Fruit fly (Drosophila melanogaster) whole organism, embryonic: ENCODE results near the gene CG33796.

ENCODE experiments used
- C15 ChIP-seq: fragments of 200-800 bp; sonication (Bioruptor generic); IDR thresholded peaks from 3 replicates; pipeline ENCODE4 v1.3.6; 2022; ENCODE audit warnings: missing biosample characterization, missing genetic modification characterization
- CG12744 ChIP-seq: fragments of 200-800 bp; sonication (Bioruptor generic); optimal IDR thresholded peaks from 2 replicates; lab custom pipeline; 2016; ENCODE audit warnings: missing biosample characterization, missing genetic modification characterization
- CG13424 ChIP-seq: fragments of 200-800 bp; sonication (Bioruptor generic); optimal IDR thresholded peaks from 2 replicates; lab custom pipeline; 2019; ENCODE audit warnings: missing biosample characterization, mild to moderate bottlenecking, missing genetic modification characterization, moderate library complexity
- CG15514 ChIP-seq: fragments of 200-800 bp; sonication (Bioruptor generic); optimal IDR thresholded peaks from 3 replicates; lab custom pipeline; 2017; ENCODE audit warnings: missing biosample characterization, missing genetic modification characterization, mild to moderate bottlenecking, moderate library complexity, missing genetic modification reagents
- CG17186 ChIP-seq: fragments of 200-800 bp; sonication (Bioruptor generic); optimal IDR thresholded peaks from 3 replicates; lab custom pipeline; 2017; ENCODE audit warnings: missing biosample characterization, missing genetic modification reagents, missing genetic modification characterization
- CG17328 ChIP-seq: fragments of 200-800 bp; sonication (Bioruptor generic); IDR thresholded peaks from 2 replicates; pipeline ENCODE4 v1.3.6; 2022; ENCODE audit warnings: missing biosample characterization, missing genetic modification characterization
- CG17612 ChIP-seq: fragments of 200-800 bp; sonication (Bioruptor generic); IDR thresholded peaks from 2 replicates; pipeline ENCODE4 v1.3.6; 2022; ENCODE audit warnings: missing biosample characterization, missing genetic modification characterization
- CG2678 ChIP-seq: fragments of 200-800 bp; sonication (Bioruptor generic); optimal IDR thresholded peaks from 3 replicates; lab custom pipeline; 2019; ENCODE audit warnings: missing biosample characterization, mild to moderate bottlenecking, missing genetic modification characterization, moderate library complexity
- CG2889 ChIP-seq: fragments of 200-800 bp; sonication (Bioruptor generic); IDR thresholded peaks from 3 replicates; pipeline ENCODE4 v1.3.6; 2022; ENCODE audit warnings: missing biosample characterization, missing genetic modification characterization
- CG31365 ChIP-seq: fragments of 200-800 bp; sonication (Bioruptor generic); optimal IDR thresholded peaks from 2 replicates; lab custom pipeline; 2018; ENCODE audit warnings: missing biosample characterization, mild to moderate bottlenecking, missing genetic modification characterization
- CG31388 ChIP-seq: fragments of 200-800 bp; sonication (Bioruptor generic); optimal IDR thresholded peaks from 2 replicates; lab custom pipeline; 2016; ENCODE audit warnings: missing biosample characterization, missing genetic modification characterization
- CG33557 ChIP-seq: fragments of 200-800 bp; sonication (Bioruptor generic); optimal IDR thresholded peaks from 2 replicates; lab custom pipeline; 2019; ENCODE audit warnings: missing biosample characterization, mild to moderate bottlenecking, missing genetic modification characterization, moderate library complexity
- CG34376 ChIP-seq: fragments of 200-800 bp; sonication (Bioruptor generic); optimal IDR thresholded peaks from 2 replicates; lab custom pipeline; 2018; ENCODE audit warnings: missing biosample characterization, mild to moderate bottlenecking, missing genetic modification characterization
- CG3995 ChIP-seq: fragments of 200-800 bp; sonication (Bioruptor generic); optimal IDR thresholded peaks from 3 replicates; lab custom pipeline; 2016; ENCODE audit warnings: missing biosample characterization, missing genetic modification characterization
- CG4617 ChIP-seq: fragments of 200-800 bp; sonication (Bioruptor generic); optimal IDR thresholded peaks from 3 replicates; lab custom pipeline; 2016; ENCODE audit warnings: missing biosample characterization, missing genetic modification characterization, borderline replicate concordance
- CG5245 ChIP-seq: fragments of 200-800 bp; sonication (Bioruptor generic); optimal IDR thresholded peaks from 3 replicates; lab custom pipeline; 2016; ENCODE audit warnings: missing biosample characterization, missing genetic modification characterization
- CG6854 ChIP-seq: fragments of 200-800 bp; sonication (Bioruptor generic); optimal IDR thresholded peaks from 3 replicates; lab custom pipeline; 2017; ENCODE audit warnings: missing biosample characterization, mild to moderate bottlenecking, missing genetic modification characterization
- CG7372 ChIP-seq: fragments of 200-800 bp; sonication (Bioruptor generic); IDR thresholded peaks from 2 replicates; pipeline ENCODE4 v1.3.6; 2022; ENCODE audit warnings: missing biosample characterization, missing genetic modification characterization
- CG7928 ChIP-seq: fragments of 200-800 bp; sonication (Bioruptor generic); optimal IDR thresholded peaks from 2 replicates; lab custom pipeline; 2017; ENCODE audit warnings: missing biosample characterization, mild to moderate bottlenecking, missing genetic modification characterization
- CG8281 ChIP-seq: fragments of 200-800 bp; sonication (Bioruptor generic); optimal IDR thresholded peaks from 2 replicates; lab custom pipeline; 2018; ENCODE audit warnings: missing biosample characterization, mild to moderate bottlenecking, missing genetic modification characterization, moderate library complexity
- CG8478 ChIP-seq: fragments of >200 bp; optimal IDR thresholded peaks from 2 replicates; lab custom pipeline; 2018
- E2f1 ChIP-seq: fragments of 200-800 bp; sonication (Bioruptor generic); IDR thresholded peaks from 2 replicates; pipeline ENCODE4 v1.3.6; 2022; ENCODE audit warnings: missing biosample characterization, missing genetic modification characterization
- Elba2 ChIP-seq: fragments of 200-800 bp; sonication (Bioruptor generic); optimal IDR thresholded peaks from 3 replicates; lab custom pipeline; 2016; ENCODE audit warnings: missing biosample characterization, missing genetic modification characterization
- Fer3 ChIP-seq: fragments of 200-800 bp; sonication (Bioruptor generic); optimal IDR thresholded peaks from 2 replicates; lab custom pipeline; 2018; ENCODE audit warnings: missing biosample characterization, mild to moderate bottlenecking, missing genetic modification characterization, moderate library complexity
- HLH3B ChIP-seq: fragments of 200-800 bp; sonication (Bioruptor generic); IDR thresholded peaks from 2 replicates; pipeline ENCODE4 v1.3.6; 2022; ENCODE audit warnings: missing biosample characterization, missing genetic modification characterization
- Hmr ChIP-seq: fragments of 200-800 bp; sonication (Bioruptor generic); optimal IDR thresholded peaks from 3 replicates; lab custom pipeline; 2017; ENCODE audit warnings: mild to moderate bottlenecking, missing biosample characterization, missing genetic modification reagents, missing genetic modification characterization
- NK7.1 ChIP-seq: fragments of 200-800 bp; sonication (Bioruptor generic); optimal IDR thresholded peaks from 3 replicates; lab custom pipeline; 2016; ENCODE audit warnings: missing biosample characterization, missing genetic modification characterization
- PHDP ChIP-seq: fragments of 200-800 bp; sonication (Bioruptor generic); optimal IDR thresholded peaks from 3 replicates; lab custom pipeline; 2018; ENCODE audit warnings: missing biosample characterization, mild to moderate bottlenecking, missing genetic modification characterization, moderate library complexity
- Sry-β ChIP-seq: fragments of 200-800 bp; sonication (Bioruptor generic); optimal IDR thresholded peaks from 2 replicates; lab custom pipeline; 2018; ENCODE audit warnings: missing biosample characterization, mild to moderate bottlenecking, missing genetic modification characterization, moderate library complexity
- Usf ChIP-seq: fragments of 200-800 bp; sonication (Bioruptor generic); optimal IDR thresholded peaks from 2 replicates; lab custom pipeline; 2017; ENCODE audit warnings: missing genotype, missing biosample characterization, missing genetic modification characterization
- bowl ChIP-seq: fragments of 200-800 bp; sonication (Bioruptor generic); IDR thresholded peaks from 2 replicates; pipeline ENCODE4 v1.3.6; 2022; ENCODE audit warnings: missing biosample characterization, missing genetic modification characterization
- br ChIP-seq: fragments of >200 bp; optimal IDR thresholded peaks from 2 replicates; lab custom pipeline; 2017
- cg ChIP-seq: fragments of 200-800 bp; sonication (Bioruptor generic); optimal IDR thresholded peaks from 3 replicates; lab custom pipeline; 2019; ENCODE audit warnings: missing biosample characterization, mild to moderate bottlenecking, missing genetic modification characterization, moderate library complexity
- ci ChIP-seq: fragments of 200-800 bp; sonication (Bioruptor generic); IDR thresholded peaks from 3 replicates; pipeline ENCODE4 v1.3.6; 2022; ENCODE audit warnings: missing biosample characterization, missing genetic modification characterization
- fd102C ChIP-seq: fragments of 200-800 bp; sonication (Bioruptor generic); optimal IDR thresholded peaks from 2 replicates; lab custom pipeline; 2018; ENCODE audit warnings: missing biosample characterization, mild to moderate bottlenecking, missing genetic modification characterization, moderate library complexity
- fd3F ChIP-seq: fragments of 200-800 bp; sonication (Bioruptor generic); optimal IDR thresholded peaks from 2 replicates; lab custom pipeline; 2018; ENCODE audit warnings: missing biosample characterization, mild to moderate bottlenecking, missing genetic modification characterization, moderate library complexity
- fu2 ChIP-seq: fragments of 200-800 bp; sonication (Bioruptor generic); optimal IDR thresholded peaks from 2 replicates; lab custom pipeline; 2016; ENCODE audit warnings: missing biosample characterization, missing genetic modification characterization
- h ChIP-seq: fragments of >200 bp; optimal IDR thresholded peaks from 2 replicates; lab custom pipeline; 2017
- lov ChIP-seq, 2 experiments: fragments of 200-800 bp in 1 of 2; fragments of >200 bp in 1 of 2; sonication (Bioruptor generic) in 1 of 2; IDR thresholded peaks in 1 of 2; optimal IDR thresholded peaks in 1 of 2; 2 replicates in 1 of 2; 3 replicates in 1 of 2; pipeline versions ENCODE4 v1.3.6 to Lab custom; 2017 to 2022; ENCODE audit warnings: missing biosample characterization in 1 of 2, missing genetic modification characterization in 1 of 2
- luna ChIP-seq: fragments of 200-800 bp; sonication (Bioruptor generic); optimal IDR thresholded peaks from 2 replicates; lab custom pipeline; 2016; ENCODE audit warnings: missing biosample characterization, missing genetic modification characterization
- onecut ChIP-seq: fragments of 200-800 bp; sonication (Bioruptor generic); IDR thresholded peaks from 2 replicates; pipeline ENCODE4 v1.3.6; 2022; ENCODE audit warnings: missing biosample characterization, missing genetic modification characterization
- pb ChIP-seq: fragments of 200-800 bp; sonication (Bioruptor generic); optimal IDR thresholded peaks from 3 replicates; lab custom pipeline; 2016; ENCODE audit warnings: missing biosample characterization, missing genetic modification characterization
- pfk ChIP-seq: fragments of 200-800 bp; sonication (Bioruptor generic); optimal IDR thresholded peaks from 2 replicates; lab custom pipeline; 2018; ENCODE audit warnings: missing biosample characterization, mild to moderate bottlenecking, missing genetic modification characterization, moderate library complexity
- pzg ChIP-seq: fragments of 200-800 bp; sonication (Bioruptor generic); optimal IDR thresholded peaks from 3 replicates; lab custom pipeline; 2018; ENCODE audit warnings: missing biosample characterization, mild to moderate bottlenecking, missing genetic modification characterization, moderate library complexity
- sc ChIP-seq, 3 experiments: fragments of >200 bp in 2 of 3; fragments of 200-800 bp in 1 of 3; sonication (Bioruptor generic) in 1 of 3; optimal IDR thresholded peaks; 2 replicates in 2 of 3; 3 replicates in 1 of 3; lab custom pipeline; 2017; ENCODE audit warnings: mild to moderate bottlenecking in 1 of 3, missing biosample characterization in 1 of 3, missing genetic modification characterization in 1 of 3, missing genetic modification reagents in 1 of 3
- sisA ChIP-seq: fragments of 200-800 bp; sonication (Bioruptor generic); IDR thresholded peaks from 2 replicates; pipeline ENCODE4 v1.3.6; 2022; ENCODE audit warnings: missing biosample characterization, missing genetic modification characterization
- slbo ChIP-seq: fragments of 200-800 bp; sonication (Bioruptor generic); IDR thresholded peaks from 2 replicates; pipeline ENCODE4 v1.3.6; 2022; ENCODE audit warnings: missing biosample characterization, missing genetic modification characterization
- slou ChIP-seq: fragments of 200-800 bp; sonication (Bioruptor generic); optimal IDR thresholded peaks from 3 replicates; lab custom pipeline; 2016; ENCODE audit warnings: missing biosample characterization, missing genetic modification characterization
- tup ChIP-seq: fragments of 200-800 bp; sonication (Bioruptor generic); optimal IDR thresholded peaks from 2 replicates; lab custom pipeline; 2016; ENCODE audit warnings: missing biosample characterization, mild to moderate bottlenecking, missing genetic modification characterization, moderate library complexity
- wek ChIP-seq: fragments of 200-800 bp; sonication (Bioruptor generic); optimal IDR thresholded peaks from 3 replicates; lab custom pipeline; 2018; ENCODE audit warnings: missing biosample characterization, mild to moderate bottlenecking, missing genetic modification characterization, moderate library complexity

Gene CG33796

DNA sequence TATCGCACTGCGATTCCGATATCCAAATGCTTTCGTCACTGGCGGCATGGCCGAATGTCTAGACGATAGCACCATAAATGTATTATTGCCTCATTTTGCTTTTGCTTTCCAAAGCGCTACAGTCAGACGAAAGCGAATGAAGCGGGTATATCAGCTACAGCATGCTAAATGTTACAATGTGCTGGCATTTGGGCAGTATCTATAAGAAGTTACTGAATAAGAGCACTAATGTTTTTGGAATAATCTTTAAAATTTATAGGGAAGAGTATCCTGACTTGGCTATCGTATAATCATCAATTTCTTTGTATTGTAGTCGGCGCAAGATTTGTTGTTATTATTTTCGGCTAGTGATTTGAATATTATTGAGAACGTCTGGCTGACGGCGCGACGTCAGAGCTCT is 33.3 kb upstream of the CG33796 start (continued):
- TF ChIP-seq Usf (GFP tag; lab: Kevin White, UChicago), result peak; percentile 26
- TF ChIP-seq CG7372 (GFP tag; lab: Robert Waterston, UW), result peak; percentile 82
- TF ChIP-seq CG17612, result 0 out of 2 replicates have a peak, but pooled peaks have one; percentile 34
- peak; percentile 30 for TF ChIP-seq slou (GFP tag; lab: Kevin White, UChicago)
- peak; percentile 44; the same call in 1 of the 2 replicates for TF ChIP-seq bowl (GFP tag; lab: Robert Waterston, UW)
- TF ChIP-seq HLH3B (GFP tag; lab: Robert Waterston, UW), result peak; percentile 80
- peak; percentile 91 for TF ChIP-seq Fer3 (tag; lab: Kevin White, UChicago)
- TF ChIP-seq fd3F, result peak; percentile 82
- TF ChIP-seq PHDP (tag; lab: Kevin White, UChicago), result peak; percentile 80
- TF ChIP-seq pzg, result peak; percentile 4
- no peak for TF ChIP-seq CG8478 (lab: Kevin White, UChicago)
- TF ChIP-seq CG4617 (GFP tag; lab: Kevin White, UChicago), result no peak
- peak; percentile 46 for TF ChIP-seq CG5245 (GFP tag; lab: Kevin White, UChicago)
- peak; percentile 59 for TF ChIP-seq CG8281
- peak; percentile 40 for TF ChIP-seq luna
- peak; percentile 47 for TF ChIP-seq CG6854 (GFP tag; lab: Kevin White, UChicago)
- TF ChIP-seq lov (optimal IDR thresholded peaks at IDR 0.05; lab: Kevin White, UChicago), result no peak
- TF ChIP-seq lov (GFP tag; IDR thresholded peaks at IDR 0.05; lab: Robert Waterston, UW), result no peak; the same call in 2 of the 3 replicates
- peak; percentile 81 for TF ChIP-seq CG13424
- peak; percentile 32 for TF ChIP-seq tup (GFP tag; lab: Kevin White, UChicago)
- peak; percentile 27 for TF ChIP-seq CG31388 (GFP tag; lab: Kevin White, UChicago)
- TF ChIP-seq CG7928 (GFP tag; lab: Kevin White, UChicago), result peak; percentile 50
- TF ChIP-seq sisA, result no peak
- TF ChIP-seq CG31365 (tag; lab: Kevin White, UChicago), result peak; percentile 45
- TF ChIP-seq CG15514 (GFP tag; lab: Kevin White, UChicago), result peak; percentile 76
- no peak for TF ChIP-seq wek (GFP tag; lab: Kevin White, UChicago)
- peak; percentile 58 for TF ChIP-seq onecut (GFP tag; lab: Robert Waterston, UW)
- peak; percentile 5 for TF ChIP-seq CG34376 (GFP tag; lab: Kevin White, UChicago)
- peak; percentile 27 for TF ChIP-seq NK7.1 (GFP tag; lab: Kevin White, UChicago)
- peak; percentile 45; the same call in 1 of the 3 replicates for TF ChIP-seq C15
- TF ChIP-seq CG17186 (GFP tag; lab: Kevin White, UChicago), result no peak
- peak; percentile 64 for TF ChIP-seq CG12744 (GFP tag; lab: Kevin White, UChicago)
- no peak for TF ChIP-seq CG33557 (GFP tag; lab: Kevin White, UChicago)
- no peak for TF ChIP-seq Elba2 (GFP tag; lab: Kevin White, UChicago)
- no peak for TF ChIP-seq cg (GFP tag; lab: Kevin White, UChicago)
- TF ChIP-seq pfk, result no peak
- TF ChIP-seq sc (optimal IDR thresholded peaks at IDR 0.05; lab: Kevin White, UChicago), result no peak
- TF ChIP-seq sc (GFP tag; optimal IDR thresholded peaks at IDR 0.05; lab: Kevin White, UChicago), result no peak
- no peak for TF ChIP-seq h (lab: Kevin White, UChicago)
- peak; percentile 53 for TF ChIP-seq pb (GFP tag; lab: Kevin White, UChicago)
- peak; percentile 65; the same call in 2 of the 3 replicates for TF ChIP-seq CG2889 (GFP tag; lab: Robert Waterston, UW)
- TF ChIP-seq Sry-β (GFP tag; lab: Kevin White, UChicago), result no peak
- TF ChIP-seq CG2678 (tag; lab: Kevin White, UChicago), result peak; percentile 90
- peak; percentile 75 for TF ChIP-seq E2f1 (GFP tag; lab: Robert Waterston, UW)
- no peak for TF ChIP-seq br
- peak; percentile 79 for TF ChIP-seq CG17328 (GFP tag; lab: Robert Waterston, UW)
- peak; percentile 70 for TF ChIP-seq fu2 (GFP tag; lab: Kevin White, UChicago)
- TF ChIP-seq ci, result no peak; the same call in 2 of the 3 replicates
- TF ChIP-seq CG3995 (GFP tag; lab: Kevin White, UChicago), result peak; percentile 45
- peak; percentile 95 for TF ChIP-seq slbo (GFP tag; lab: Robert Waterston, UW)
- TF ChIP-seq fd102C (GFP tag; lab: Kevin White, UChicago), result no peak
- peak; percentile 86 for TF ChIP-seq Hmr (GFP tag; lab: Kevin White, UChicago)
